Worm (Caenorhabditis elegans): Measurements from ENCODE around the gene pld-1.

DNA sequence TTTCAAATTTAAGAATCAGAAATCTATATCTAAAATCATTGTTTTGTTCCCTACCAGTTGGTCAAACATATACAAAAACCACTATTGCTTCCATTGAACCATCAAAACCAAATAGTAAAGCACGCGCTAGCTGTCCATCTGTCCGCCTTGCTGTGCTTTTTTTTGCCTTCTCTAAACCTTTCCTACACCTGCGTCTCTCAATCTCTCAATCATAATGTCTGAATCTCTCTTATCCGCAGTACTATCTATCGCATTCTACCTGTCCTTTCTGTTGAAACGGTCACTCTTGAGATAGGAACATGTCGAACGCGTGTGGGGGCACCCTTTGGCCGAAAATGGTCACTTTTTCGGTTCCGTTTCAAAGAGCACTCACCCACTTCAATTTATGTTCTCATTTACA, 44.2 kb downstream of the pld-1 start:
- no peak for TF ChIP-seq him-1 (tag; optimal IDR thresholded peaks at IDR 0.05)
- no peak for TF ChIP-seq dao-5 (tag; optimal IDR thresholded peaks at IDR 0.05)
- no peak for TF ChIP-seq W03F9.2 (tag; optimal IDR thresholded peaks at IDR 0.05)
